Worm (Caenorhabditis elegans): ENCODE data around the gene mnat-1.
A peak's percentile ranks its signal among the peaks of the same experiment; 100 is the strongest.

The mnat-1 gene

ce11 chrII:2478543-2478942 lies at the start of gene mnat-1:
TSS of gene mnat-1 (minus strand) at chrII:2478643.
- no peak for TF ChIP-seq klf-2 (GFP tag; conservative IDR thresholded peaks at IDR 0.05)
- no peak for TF ChIP-seq ztf-23 (GFP tag; IDR thresholded peaks at IDR 0.05)
- TF ChIP-seq med-1 (GFP tag; optimal IDR thresholded peaks at IDR 0.05; ENCODE audit: insufficient read depth): no peak
- TF ChIP-seq flt-1 (GFP tag; IDR thresholded peaks at IDR 0.05): no peak
- TF ChIP-seq tab-1 (GFP tag; IDR thresholded peaks at IDR 0.05): no peak
- TF ChIP-seq cog-1 (tag; optimal IDR thresholded peaks at IDR 0.05): no peak
- no peak for TF ChIP-seq ref-1 (GFP tag; conservative IDR thresholded peaks at IDR 0.05)
- no peak for TF ChIP-seq ztf-29 (GFP tag; IDR thresholded peaks at IDR 0.05)
- no peak for TF ChIP-seq T22C8.4 (GFP tag; IDR thresholded peaks at IDR 0.05)

ce11 chrII:2526887-2527286 lies 48.4 kb upstream of the mnat-1 start:
- TF ChIP-seq cog-1 (tag; optimal IDR thresholded peaks at IDR 0.05) (no peak), ztf-23 (GFP tag; IDR thresholded peaks at IDR 0.05) (no peak), med-1 (GFP tag; optimal IDR thresholded peaks at IDR 0.05; ENCODE audit: insufficient read depth) (no peak), klf-2 (GFP tag; conservative IDR thresholded peaks at IDR 0.05) (no peak), ref-1 (GFP tag; conservative IDR thresholded peaks at IDR 0.05) (no peak), T22C8.4 (GFP tag; IDR thresholded peaks at IDR 0.05) (no peak), tab-1 (GFP tag; IDR thresholded peaks at IDR 0.05) (no peak), ztf-29 (GFP tag; IDR thresholded peaks at IDR 0.05) (no peak)

- TF ChIP-seq ztf-29 (GFP tag; IDR thresholded peaks at IDR 0.05) (peak; percentile 84; the same call in 1 of the 2 replicates), med-1 (GFP tag; optimal IDR thresholded peaks at IDR 0.05; ENCODE audit: insufficient read depth) (no peak)
Observed at ce11 chrII:2525652-2526051, 47.2 kb upstream of the mnat-1 start.

ce11 chrII:2521960-2522359 lies 43.5 kb upstream of the mnat-1 start, which contains the start of gene bath-13:
TSS of gene bath-13 (minus strand) at chrII:2522060.
- TF ChIP-seq cog-1 (tag; optimal IDR thresholded peaks at IDR 0.05): no peak
- TF ChIP-seq med-1 (GFP tag; optimal IDR thresholded peaks at IDR 0.05; ENCODE audit: insufficient read depth): no peak
- TF ChIP-seq T22C8.4 (GFP tag; IDR thresholded peaks at IDR 0.05): no peak
- no peak for TF ChIP-seq tab-1 (GFP tag; IDR thresholded peaks at IDR 0.05)
- no peak for TF ChIP-seq klf-2 (GFP tag; conservative IDR thresholded peaks at IDR 0.05)
- no peak for TF ChIP-seq ref-1 (GFP tag; conservative IDR thresholded peaks at IDR 0.05)
- no peak for TF ChIP-seq ztf-29 (GFP tag; IDR thresholded peaks at IDR 0.05)

- TF ChIP-seq T22C8.4 (GFP tag; IDR thresholded peaks at IDR 0.05): peak; percentile 54; the same call in 1 of the 2 replicates
- TF ChIP-seq med-1 (GFP tag; optimal IDR thresholded peaks at IDR 0.05; ENCODE audit: insufficient read depth): no peak
Observed at ce11 chrII:2518487-2518886, 40.0 kb upstream of the mnat-1 start.

- TF ChIP-seq med-1 (GFP tag; optimal IDR thresholded peaks at IDR 0.05; ENCODE audit: insufficient read depth): no peak
- no peak for TF ChIP-seq T22C8.4 (GFP tag; IDR thresholded peaks at IDR 0.05)
- no peak for TF ChIP-seq tab-1 (GFP tag; IDR thresholded peaks at IDR 0.05)
- no peak for TF ChIP-seq flt-1 (GFP tag; IDR thresholded peaks at IDR 0.05)
- TF ChIP-seq ztf-23 (GFP tag; IDR thresholded peaks at IDR 0.05): no peak
- TF ChIP-seq klf-2 (GFP tag; conservative IDR thresholded peaks at IDR 0.05): no peak
- TF ChIP-seq ztf-29 (GFP tag; IDR thresholded peaks at IDR 0.05): no peak
Observed at ce11 chrII:2504431-2504928, 26.0 kb upstream of the mnat-1 start, which contains the start of gene gbas-1. TSS of gene gbas-1 (plus strand) at chrII:2504878.

- TF ChIP-seq cog-1 (tag; optimal IDR thresholded peaks at IDR 0.05) (no peak), ref-1 (GFP tag; conservative IDR thresholded peaks at IDR 0.05) (no peak), flt-1 (GFP tag; IDR thresholded peaks at IDR 0.05) (no peak), klf-2 (GFP tag; conservative IDR thresholded peaks at IDR 0.05) (no peak), med-1 (GFP tag; optimal IDR thresholded peaks at IDR 0.05; ENCODE audit: insufficient read depth) (no peak), T22C8.4 (GFP tag; IDR thresholded peaks at IDR 0.05) (no peak), ztf-23 (GFP tag; IDR thresholded peaks at IDR 0.05) (no peak), tab-1 (GFP tag; IDR thresholded peaks at IDR 0.05) (no peak), ztf-29 (GFP tag; IDR thresholded peaks at IDR 0.05) (no peak)
Observed at ce11 chrII:2503703-2504430, 25.4 kb upstream of the mnat-1 start.

- TF ChIP-seq ztf-29 (GFP tag; IDR thresholded peaks at IDR 0.05) (no peak), T22C8.4 (GFP tag; IDR thresholded peaks at IDR 0.05) (no peak), cog-1 (tag; optimal IDR thresholded peaks at IDR 0.05) (no peak), klf-2 (GFP tag; conservative IDR thresholded peaks at IDR 0.05) (no peak), ztf-23 (GFP tag; IDR thresholded peaks at IDR 0.05) (no peak), ref-1 (GFP tag; conservative IDR thresholded peaks at IDR 0.05) (no peak), med-1 (GFP tag; optimal IDR thresholded peaks at IDR 0.05; ENCODE audit: insufficient read depth) (no peak), flt-1 (GFP tag; IDR thresholded peaks at IDR 0.05) (no peak), tab-1 (GFP tag; IDR thresholded peaks at IDR 0.05) (no peak)
Observed at ce11 chrII:2488386-2488785, 9.9 kb upstream of the mnat-1 start, which contains the start of gene F53G2.1. TSS of gene F53G2.1 (plus strand) at chrII:2488686.

ce11 chrII:2483507-2483906 lies 5.1 kb upstream of the mnat-1 start, which contains the start of gene F53G2.13:
TSS of gene F53G2.13 (plus strand) at chrII:2483807.
- TF ChIP-seq tab-1 (GFP tag; IDR thresholded peaks at IDR 0.05): no peak
- TF ChIP-seq ztf-29 (GFP tag; IDR thresholded peaks at IDR 0.05): no peak
- TF ChIP-seq T22C8.4 (GFP tag; IDR thresholded peaks at IDR 0.05): no peak
- TF ChIP-seq med-1 (GFP tag; optimal IDR thresholded peaks at IDR 0.05; ENCODE audit: insufficient read depth): no peak
- no peak for TF ChIP-seq ref-1 (GFP tag; conservative IDR thresholded peaks at IDR 0.05)
- no peak for TF ChIP-seq cog-1 (tag; optimal IDR thresholded peaks at IDR 0.05)
- TF ChIP-seq flt-1 (GFP tag; IDR thresholded peaks at IDR 0.05): no peak
- TF ChIP-seq ztf-23 (GFP tag; IDR thresholded peaks at IDR 0.05): no peak
- no peak for TF ChIP-seq klf-2 (GFP tag; conservative IDR thresholded peaks at IDR 0.05)

- TF ChIP-seq ztf-23 (GFP tag; IDR thresholded peaks at IDR 0.05): no peak
- TF ChIP-seq tab-1 (GFP tag; IDR thresholded peaks at IDR 0.05): no peak
- no peak for TF ChIP-seq ztf-29 (GFP tag; IDR thresholded peaks at IDR 0.05)
- no peak for TF ChIP-seq ref-1 (GFP tag; conservative IDR thresholded peaks at IDR 0.05)
Observed at ce11 chrII:2481621-2482020, 3.2 kb upstream of the mnat-1 start, which contains the start of gene F53G2.2. TSS of gene F53G2.2 (plus strand) at chrII:2481921.

Data from whole organism, midembryonic.